Worm (Caenorhabditis elegans) whole organism, L1 larva: Measurements from ENCODE around the gene nduf-11.

ENCODE experiments used
- C34B4.2 ChIP-seq: sonication (generic microtip); optimal IDR thresholded peaks from 2 replicates; lab custom pipeline; 2017; ENCODE audit warnings: mild to moderate bottlenecking, missing genetic modification characterization, missing compliant biosample characterization
- F16B12.6 ChIP-seq: fragments of 150-350 bp; optimal IDR thresholded peaks from 2 replicates; lab custom pipeline; 2014; ENCODE audit warnings: missing biosample characterization, missing genetic modification characterization
- aha-1 ChIP-seq: fragments of 150-350 bp; optimal IDR thresholded peaks from 2 replicates; lab custom pipeline; 2014; ENCODE audit warnings: missing biosample characterization, missing genetic modification characterization
- alr-1 ChIP-seq: fragments of 200-800 bp; sonication (Bioruptor generic); optimal IDR thresholded peaks from 2 replicates; lab custom pipeline; 2018; ENCODE audit warnings: borderline replicate concordance, mild to moderate bottlenecking, missing genetic modification characterization, missing compliant biosample characterization
- aly-2 ChIP-seq: fragments of 150-350 bp; optimal IDR thresholded peaks from 2 replicates; lab custom pipeline; 2014; ENCODE audit warnings: missing biosample characterization, missing genetic modification characterization
- blmp-1 ChIP-seq: fragments of 150-350 bp; optimal IDR thresholded peaks from 2 replicates; lab custom pipeline; 2014; ENCODE audit warnings: missing biosample characterization, missing genetic modification characterization
- ceh-63 ChIP-seq: fragments of 200-800 bp; sonication (Bioruptor generic); optimal IDR thresholded peaks from 2 replicates; lab custom pipeline; 2018; ENCODE audit warnings: mild to moderate bottlenecking, missing genetic modification characterization, missing compliant biosample characterization
- ceh-8 ChIP-seq: fragments of 200-800 bp; sonication (Bioruptor generic); optimal IDR thresholded peaks from 2 replicates; lab custom pipeline; 2018; ENCODE audit warnings: mild to moderate bottlenecking, missing genetic modification characterization, moderate library complexity, missing compliant biosample characterization
- ceh-82 ChIP-seq, 3 experiments: fragments of 150-350 bp in 1 of 3; sonication (generic microtip) in 2 of 3; optimal IDR thresholded peaks; 2 replicates each; lab custom pipeline; 2014 to 2017; ENCODE audit warnings: missing biosample characterization in 3 of 3, missing genetic modification characterization in 3 of 3
- ces-1 ChIP-seq: fragments of 150-350 bp; optimal IDR thresholded peaks from 2 replicates; lab custom pipeline; 2014; ENCODE audit warnings: missing biosample characterization, missing genetic modification reagents, missing genetic modification characterization
- dsc-1 ChIP-seq: sonication (generic microtip); optimal IDR thresholded peaks from 2 replicates; lab custom pipeline; 2016; ENCODE audit warnings: mild to moderate bottlenecking, missing genetic modification characterization, missing compliant biosample characterization
- efl-1 ChIP-seq, 4 experiments: fragments of 150-350 bp; optimal IDR thresholded peaks in 3 of 4; peaks in 1 of 4; 1 replicate in 1 of 4; 2 replicates in 3 of 4; lab custom pipeline; 2014; ENCODE audit warnings: missing biosample characterization in 2 of 4, missing genetic modification characterization in 2 of 4, missing genetic modification reagents in 2 of 4
- egl-13 ChIP-seq: sonication (generic microtip); optimal IDR thresholded peaks from 2 replicates; lab custom pipeline; 2016; ENCODE audit warnings: missing genotype, missing genetic modification reagents, missing genetic modification characterization, missing compliant biosample characterization
- elt-3 ChIP-seq, 6 experiments: fragments of 150-350 bp in 1 of 6; sonication (generic microtip); optimal IDR thresholded peaks; 2 replicates each; lab custom pipeline; 2017 to 2018; ENCODE audit warnings: missing biosample characterization in 6 of 6, missing genetic modification characterization in 6 of 6, inconsistent platforms in 1 of 6
- fkh-4 ChIP-seq: sonication (generic microtip); optimal IDR thresholded peaks from 2 replicates; lab custom pipeline; 2016; ENCODE audit warnings: missing compliant biosample characterization, missing genetic modification characterization, borderline replicate concordance
- fkh-8 ChIP-seq: sonication (generic microtip); optimal IDR thresholded peaks from 2 replicates; lab custom pipeline; 2016; ENCODE audit warnings: mild to moderate bottlenecking, missing genetic modification characterization, missing compliant biosample characterization
- fos-1 ChIP-seq: fragments of 150-350 bp; optimal IDR thresholded peaks from 2 replicates; lab custom pipeline; 2014; ENCODE audit warnings: missing biosample characterization, missing genetic modification characterization
- grh-1 ChIP-seq: fragments of 200-800 bp; sonication (Bioruptor generic); IDR thresholded peaks from 2 replicates; pipeline ENCODE4 v1.3.6; 2022; ENCODE audit warnings: missing genetic modification reagents, missing genetic modification characterization, missing compliant biosample characterization
- hlh-17 ChIP-seq: fragments of 200-800 bp; sonication (Bioruptor generic); optimal IDR thresholded peaks from 2 replicates; lab custom pipeline; 2018; ENCODE audit warnings: missing genetic modification characterization, mild to moderate bottlenecking, missing compliant biosample characterization, moderate library complexity, borderline replicate concordance
- hlh-4 ChIP-seq: sonication (generic microtip); optimal IDR thresholded peaks from 2 replicates; lab custom pipeline; 2016; ENCODE audit warnings: mild to moderate bottlenecking, missing genetic modification characterization, missing compliant biosample characterization
- isw-1 ChIP-seq: fragments of 200-800 bp; sonication (Bioruptor generic); IDR thresholded peaks from 2 replicates; pipeline ENCODE4 v1.3.6; 2022; ENCODE audit warnings: missing genetic modification characterization, missing compliant biosample characterization
- lin-13 ChIP-seq: fragments of 150-350 bp; optimal IDR thresholded peaks from 2 replicates; lab custom pipeline; 2014; ENCODE audit warnings: missing biosample characterization, missing genetic modification reagents, missing genetic modification characterization
- lin-14 ChIP-seq: fragments of 200-800 bp; sonication (Bioruptor generic); optimal IDR thresholded peaks from 2 replicates; lab custom pipeline; 2018; ENCODE audit warnings: mild to moderate bottlenecking, missing genetic modification characterization, moderate library complexity, missing compliant biosample characterization
- lin-15B ChIP-seq: fragments of 150-350 bp; sonication (generic microtip); optimal IDR thresholded peaks from 3 replicates; lab custom pipeline; 2014; ENCODE audit warnings: missing biosample characterization, missing genetic modification characterization
- lin-35 ChIP-seq, 2 experiments: fragments of 150-350 bp; optimal IDR thresholded peaks; 2 replicates each; lab custom pipeline; 2014; ENCODE audit warnings: missing biosample characterization in 2 of 2, missing genetic modification characterization in 2 of 2, missing genetic modification reagents in 2 of 2
- lsy-2 ChIP-seq, 2 experiments: fragments of 150-350 bp; optimal IDR thresholded peaks; 2 replicates each; lab custom pipeline; 2014; ENCODE audit warnings: missing biosample characterization in 2 of 2, missing genetic modification characterization in 2 of 2
- mef-2 ChIP-seq: fragments of 150-350 bp; optimal IDR thresholded peaks from 2 replicates; lab custom pipeline; 2014; ENCODE audit warnings: missing biosample characterization, missing genetic modification characterization
- nhr-11 ChIP-seq: fragments of 150-350 bp; optimal IDR thresholded peaks from 2 replicates; lab custom pipeline; 2014; ENCODE audit warnings: missing biosample characterization, missing genetic modification characterization
- nhr-12 ChIP-seq: sonication (generic microtip); optimal IDR thresholded peaks from 2 replicates; lab custom pipeline; 2017; ENCODE audit warnings: missing biosample characterization, missing genetic modification characterization
- nhr-20 ChIP-seq: sonication (generic microtip); optimal IDR thresholded peaks from 2 replicates; lab custom pipeline; 2016; ENCODE audit warnings: mild to moderate bottlenecking, missing genetic modification characterization, missing compliant biosample characterization
- nhr-237 ChIP-seq: fragments of 150-350 bp; optimal IDR thresholded peaks from 2 replicates; lab custom pipeline; 2014; ENCODE audit warnings: missing biosample characterization, missing genetic modification characterization
- nhr-28 ChIP-seq: fragments of 150-350 bp; optimal IDR thresholded peaks from 2 replicates; lab custom pipeline; 2014; ENCODE audit warnings: missing biosample characterization, missing genetic modification characterization
- nhr-47 ChIP-seq: sonication (generic microtip); optimal IDR thresholded peaks from 2 replicates; lab custom pipeline; 2016; ENCODE audit warnings: mild to moderate bottlenecking, missing genetic modification characterization, moderate library complexity, missing compliant biosample characterization
- nhr-76 ChIP-seq: sonication (generic microtip); optimal IDR thresholded peaks from 2 replicates; lab custom pipeline; 2017; ENCODE audit warnings: missing biosample characterization, missing genetic modification characterization
- nhr-77 ChIP-seq: fragments of 150-350 bp; optimal IDR thresholded peaks from 2 replicates; lab custom pipeline; 2014; ENCODE audit warnings: missing biosample characterization, missing genetic modification characterization
- nhr-84 ChIP-seq: sonication (generic microtip); optimal IDR thresholded peaks from 2 replicates; lab custom pipeline; 2017; ENCODE audit warnings: missing biosample characterization, missing genetic modification characterization
- nhr-85 ChIP-seq: sonication (generic microtip); peaks from one replicate; lab custom pipeline; 2016; ENCODE audit warnings: missing genetic modification characterization, inconsistent platforms, missing compliant biosample characterization
- nhr-90 ChIP-seq: sonication (generic microtip); optimal IDR thresholded peaks from 2 replicates; lab custom pipeline; 2016; ENCODE audit warnings: mild to moderate bottlenecking, missing genetic modification characterization, missing compliant biosample characterization; ENCODE audit not compliant: poor library complexity
- pax-3 ChIP-seq: fragments of 200-800 bp; sonication (Bioruptor generic); optimal IDR thresholded peaks from 2 replicates; lab custom pipeline; 2018; ENCODE audit warnings: mild to moderate bottlenecking, missing genetic modification characterization, moderate library complexity, missing compliant biosample characterization
- pqm-1 ChIP-seq: sonication (generic microtip); optimal IDR thresholded peaks from 3 replicates; lab custom pipeline; 2017; ENCODE audit warnings: missing biosample characterization, missing genetic modification characterization
- snu-23 ChIP-seq: sonication (generic microtip); optimal IDR thresholded peaks from 2 replicates; lab custom pipeline; 2016; ENCODE audit warnings: missing genetic modification characterization, missing compliant biosample characterization
- sptf-1 ChIP-seq: fragments of 150-350 bp; optimal IDR thresholded peaks from 2 replicates; lab custom pipeline; 2014; ENCODE audit warnings: missing biosample characterization, missing genetic modification characterization
- swsn-7 ChIP-seq: sonication (generic microtip); optimal IDR thresholded peaks from 2 replicates; lab custom pipeline; 2016; ENCODE audit warnings: missing genetic modification characterization, missing compliant biosample characterization
- tlp-1 ChIP-seq: fragments of 150-350 bp; optimal IDR thresholded peaks from 2 replicates; lab custom pipeline; 2014; ENCODE audit warnings: missing biosample characterization, missing genetic modification characterization
- unc-30 ChIP-seq: sonication (generic microtip); optimal IDR thresholded peaks from 2 replicates; lab custom pipeline; 2017; ENCODE audit warnings: missing biosample characterization, missing genetic modification characterization
- unc-62 ChIP-seq: fragments of 150-350 bp; optimal IDR thresholded peaks from 2 replicates; lab custom pipeline; 2014; ENCODE audit warnings: missing biosample characterization, missing genetic modification reagents, missing genetic modification characterization
- unc-86 ChIP-seq: sonication (generic microtip); optimal IDR thresholded peaks from 2 replicates; lab custom pipeline; 2016; ENCODE audit warnings: missing genetic modification characterization, missing compliant biosample characterization
- unc-98 ChIP-seq: fragments of 200-800 bp; sonication (Bioruptor generic); IDR thresholded peaks from 2 replicates; pipeline ENCODE4 v1.3.6; 2022; ENCODE audit warnings: missing genetic modification characterization, missing compliant biosample characterization
- zag-1 ChIP-seq: fragments of 150-350 bp; optimal IDR thresholded peaks from 2 replicates; lab custom pipeline; 2014; ENCODE audit warnings: missing biosample characterization, missing genetic modification characterization
- zip-4 ChIP-seq: fragments of 200-800 bp; sonication (Bioruptor generic); optimal IDR thresholded peaks from 2 replicates; lab custom pipeline; 2018; ENCODE audit warnings: mild to moderate bottlenecking, missing genetic modification characterization, moderate library complexity, missing compliant biosample characterization
- ztf-11 ChIP-seq, 2 experiments: sonication (generic microtip); optimal IDR thresholded peaks; 2 replicates each; lab custom pipeline; 2016 to 2017; ENCODE audit warnings: missing genetic modification characterization in 2 of 2, missing biosample characterization in 1 of 2, missing compliant biosample characterization in 1 of 2
- ztf-4 ChIP-seq: fragments of 150-350 bp; optimal IDR thresholded peaks from 2 replicates; lab custom pipeline; 2014; ENCODE audit warnings: missing biosample characterization, missing genetic modification characterization

The nduf-11 gene

DNA sequence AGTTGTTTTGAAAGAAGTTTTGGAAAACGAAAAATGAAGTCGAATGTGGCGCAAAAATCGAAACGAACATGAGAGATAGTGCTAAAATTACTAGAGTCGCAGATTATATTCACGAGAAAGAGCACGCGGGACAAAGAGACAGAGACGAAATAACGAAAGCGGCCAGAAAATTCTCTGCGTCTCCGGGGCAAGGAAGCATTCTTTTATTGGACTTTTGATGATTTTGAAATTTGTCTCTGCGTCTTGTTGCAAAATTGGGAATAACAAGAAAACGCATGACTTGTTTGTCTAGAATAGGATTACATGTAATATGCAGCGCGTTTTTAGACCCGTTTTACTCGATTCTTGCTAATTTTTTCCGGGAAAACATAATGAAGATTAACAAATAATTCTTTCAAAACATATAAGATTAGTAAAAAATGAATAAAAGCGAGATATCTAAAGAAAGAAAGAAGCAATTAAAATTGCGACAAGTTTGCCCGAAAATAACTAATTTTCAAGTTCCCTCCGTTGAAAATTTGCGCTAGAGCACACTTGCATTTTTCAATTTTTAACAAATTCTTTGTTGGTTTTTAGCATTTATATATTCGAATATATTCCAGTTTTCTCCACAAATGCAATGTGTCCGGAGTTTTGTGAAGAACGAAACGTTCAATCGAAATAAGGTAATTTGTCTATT is 2.6 kb upstream of the nduf-11 start, which contains the start of the genes B0491.6 and pigm-1 (continued):
- TF ChIP-seq lsy-2 (tag; optimal IDR thresholded peaks at IDR 0.05; lab: Kevin White, UChicago) (peak; percentile 48 to 75), lin-14 (peak; percentile 96), aly-2 (tag; lab: Kevin White, UChicago) (no peak), lin-15B (tag; lab: Kevin White, UChicago) (peak; percentile 12), zag-1 (tag; lab: Kevin White, UChicago) (no peak), lin-35 (GFP tag; optimal IDR thresholded peaks at IDR 0.05; lab: Kevin White, UChicago) (peak; percentile 87 to 96), nhr-47 (tag; lab: Kevin White, UChicago) (peak; percentile 89), tlp-1 (tag; lab: Kevin White, UChicago) (no peak), unc-98 (GFP tag; lab: Robert Waterston, UW) (no peak), blmp-1 (tag; lab: Kevin White, UChicago) (peak; percentile 64), nhr-237 (tag; lab: Kevin White, UChicago) (no peak), sptf-1 (tag; lab: Kevin White, UChicago) (no peak), ces-1 (GFP tag; lab: Kevin White, UChicago) (no peak), dsc-1 (tag; lab: Kevin White, UChicago) (peak; percentile 98), ceh-63 (GFP tag; lab: Kevin White, UChicago) (no peak), pax-3 (tag; lab: Kevin White, UChicago) (peak; percentile 76), C34B4.2 (no peak), hlh-4 (tag; lab: Kevin White, UChicago) (no peak), egl-13 (tag; lab: Kevin White, UChicago) (peak; percentile 71), aha-1 (tag; lab: Kevin White, UChicago) (no peak), unc-62 (GFP tag; lab: Kevin White, UChicago) (no peak), nhr-20 (peak; percentile 68), fkh-8 (tag; lab: Kevin White, UChicago) (peak; percentile 95), efl-1 (optimal IDR thresholded peaks at IDR 0.05; lab: Kevin White, UChicago) (peak; percentile 54 to 92), efl-1 (GFP tag; optimal IDR thresholded peaks at IDR 0.05 in 1 of 2; lab: Kevin White, UChicago) (peak; percentile 90 to 99), ztf-4 (tag; lab: Kevin White, UChicago) (peak; percentile 9), alr-1 (tag; lab: Kevin White, UChicago) (no peak), grh-1 (GFP tag; lab: Robert Waterston, UW) (no peak), lin-13 (GFP tag; lab: Kevin White, UChicago) (no peak), nhr-12 (tag; lab: Kevin White, UChicago) (no peak), fos-1 (tag; lab: Kevin White, UChicago) (peak; percentile 27), isw-1 (peak; percentile 42), nhr-28 (tag; lab: Kevin White, UChicago) (no peak), nhr-90 (peak; percentile 52), ceh-82 (tag; optimal IDR thresholded peaks at IDR 0.05; lab: Kevin White, UChicago) (peak; percentile 12 to 45 (median 44)), nhr-84 (tag; lab: Kevin White, UChicago) (no peak), nhr-11 (peak; percentile 76), fkh-4 (tag; lab: Kevin White, UChicago) (peak; percentile 54), nhr-77 (peak; percentile 50), ceh-8 (peak; percentile 48), ztf-11 (tag; optimal IDR thresholded peaks at IDR 0.05; lab: Kevin White, UChicago) (no peak), F16B12.6 (tag; lab: Kevin White, UChicago) (peak; percentile 0), hlh-17 (GFP tag; lab: Kevin White, UChicago) (no peak), mef-2 (peak; percentile 63), swsn-7 (tag; lab: Kevin White, UChicago) (peak; percentile 77), nhr-76 (no peak), zip-4 (GFP tag; lab: Kevin White, UChicago) (no peak), snu-23 (GFP tag; lab: Kevin White, UChicago) (peak; percentile 80), pqm-1 (tag; lab: Kevin White, UChicago) (no peak), elt-3 (tag; optimal IDR thresholded peaks at IDR 0.05; lab: Kevin White, UChicago) (peak in 1 of 6 experiments; percentile 52), unc-86 (peak; percentile 70), unc-30 (tag; lab: Kevin White, UChicago) (no peak), nhr-85 (tag; lab: Kevin White, UChicago) (peak; percentile 85)
